Worm (Caenorhabditis elegans) whole organism, L4 larva: ENCODE data around the gene gmeb-1.

Source experiments
- F49E8.2 ChIP-seq: sonication (generic microtip); optimal IDR thresholded peaks from 2 replicates; lab custom pipeline; 2016; ENCODE audit warnings: missing compliant biosample characterization, mild to moderate bottlenecking, missing genetic modification characterization, borderline replicate concordance
- R02D3.7 ChIP-seq: fragments of 150-350 bp; sonication (generic microtip); optimal IDR thresholded peaks from 3 replicates; lab custom pipeline; 2014; ENCODE audit warnings: missing biosample characterization, missing genetic modification characterization
- T20F7.1 ChIP-seq: fragments of 200-800 bp; sonication (Bioruptor generic); optimal IDR thresholded peaks from 2 replicates; lab custom pipeline; 2018; ENCODE audit warnings: mild to moderate bottlenecking, missing genetic modification characterization, missing compliant biosample characterization
- T26A8.4 ChIP-seq: fragments of 200-800 bp; sonication (Bioruptor generic); IDR thresholded peaks from 2 replicates; pipeline ENCODE4 v1.3.6; 2022; ENCODE audit warnings: missing genetic modification characterization, missing compliant biosample characterization
- Y48G9A.11 ChIP-seq: fragments of 200-800 bp; sonication (Bioruptor generic); IDR thresholded peaks from 2 replicates; pipeline ENCODE4 v1.3.6; 2022; ENCODE audit warnings: missing genetic modification reagents, missing genetic modification characterization, missing compliant biosample characterization
- ZK337.2 ChIP-seq: fragments of 200-800 bp; sonication (Bioruptor generic); IDR thresholded peaks from 2 replicates; pipeline ENCODE4 v1.3.6; 2022; ENCODE audit warnings: missing genetic modification reagents, missing genetic modification characterization, missing compliant biosample characterization
- aha-1 ChIP-seq: fragments of 150-350 bp; peaks from one replicate; lab custom pipeline; 2014; ENCODE audit warnings: missing biosample characterization, missing genetic modification characterization
- ama-1 ChIP-seq: fragments of 150-350 bp; optimal IDR thresholded peaks from 2 replicates; lab custom pipeline; 2014; ENCODE audit warnings: inconsistent platforms, mixed read lengths
- arid-1 ChIP-seq: fragments of 200-800 bp; sonication (Bioruptor generic); conservative IDR thresholded peaks from 2 replicates; pipeline ENCODE4 v1.3.6; 2022; ENCODE audit warnings: missing genetic modification reagents, missing genetic modification characterization, missing compliant biosample characterization
- ceh-20 ChIP-seq: fragments of 200-800 bp; sonication (Bioruptor generic); IDR thresholded peaks from 2 replicates; pipeline ENCODE4 v1.3.6; 2022; ENCODE audit warnings: missing genetic modification reagents, missing genetic modification characterization, missing compliant biosample characterization
- ceh-28 ChIP-seq: fragments of 150-350 bp; optimal IDR thresholded peaks from 2 replicates; lab custom pipeline; 2014; ENCODE audit warnings: missing biosample characterization, missing genetic modification reagents, missing genetic modification characterization
- ceh-44 ChIP-seq: fragments of 200-800 bp; sonication (Bioruptor generic); IDR thresholded peaks from 2 replicates; pipeline ENCODE4 v1.3.6; 2022; ENCODE audit warnings: missing genetic modification reagents, missing genetic modification characterization, missing compliant biosample characterization
- ces-1 ChIP-seq: fragments of 150-350 bp; sonication (generic microtip); optimal IDR thresholded peaks from 4 replicates; lab custom pipeline; 2014; ENCODE audit warnings: missing biosample characterization, missing genetic modification reagents, missing genetic modification characterization
- ctbp-1 ChIP-seq: fragments of 200-800 bp; sonication (Bioruptor generic); IDR thresholded peaks from 2 replicates; pipeline ENCODE4 v1.3.6; 2022; ENCODE audit warnings: missing genetic modification reagents, missing genetic modification characterization, missing compliant biosample characterization
- daf-12 ChIP-seq: fragments of 150-350 bp; optimal IDR thresholded peaks from 2 replicates; lab custom pipeline; 2014; ENCODE audit warnings: missing biosample characterization, missing genetic modification reagents, missing genetic modification characterization
- daf-19 ChIP-seq: fragments of 200-800 bp; sonication (Bioruptor generic); conservative IDR thresholded peaks from 2 replicates; pipeline ENCODE4 v1.3.6; 2022; ENCODE audit warnings: missing genetic modification characterization, missing compliant biosample characterization
- dmd-6 ChIP-seq: fragments of 200-800 bp; sonication (Bioruptor generic); IDR thresholded peaks from 2 replicates; pipeline ENCODE4 v1.3.6; 2022; ENCODE audit warnings: missing genetic modification reagents, missing genetic modification characterization, missing compliant biosample characterization
- dpl-1 ChIP-seq: fragments of 150-350 bp; optimal IDR thresholded peaks from 2 replicates; lab custom pipeline; 2014; ENCODE audit warnings: missing biosample characterization, missing genetic modification reagents, missing genetic modification characterization
- duxl-1 ChIP-seq: sonication (generic microtip); optimal IDR thresholded peaks from 2 replicates; lab custom pipeline; 2016; ENCODE audit warnings: mild to moderate bottlenecking, missing genetic modification characterization, moderate library complexity, missing compliant biosample characterization; ENCODE audit not compliant: poor library complexity
- dve-1 ChIP-seq: sonication (generic microtip); optimal IDR thresholded peaks from 2 replicates; lab custom pipeline; 2017; ENCODE audit warnings: antibody characterized with exemption, mild to moderate bottlenecking, missing genetic modification characterization, missing compliant biosample characterization; ENCODE audit not compliant: insufficient read depth
- fkh-10 ChIP-seq: fragments of 150-350 bp; optimal IDR thresholded peaks from 2 replicates; lab custom pipeline; 2014; ENCODE audit warnings: missing biosample characterization, missing genetic modification reagents, missing genetic modification characterization
- fos-1 ChIP-seq: fragments of 150-350 bp; optimal IDR thresholded peaks from 2 replicates; lab custom pipeline; 2014; ENCODE audit warnings: missing biosample characterization, missing genetic modification characterization
- hif-1 ChIP-seq, 2 experiments: sonication (generic microtip); optimal IDR thresholded peaks; 2 replicates each; lab custom pipeline; 2016 to 2017; ENCODE audit warnings: missing compliant biosample characterization in 2 of 2, missing genetic modification characterization in 2 of 2, missing genetic modification reagents in 2 of 2, missing genotype in 2 of 2, mild to moderate bottlenecking in 1 of 2
- hlh-11 ChIP-seq: fragments of 200-800 bp; sonication (Bioruptor generic); optimal IDR thresholded peaks from 2 replicates; lab custom pipeline; 2018; ENCODE audit warnings: mild to moderate bottlenecking, missing genetic modification characterization, missing compliant biosample characterization
- hlh-30 ChIP-seq: sonication (generic microtip); optimal IDR thresholded peaks from 2 replicates; lab custom pipeline; 2017; ENCODE audit warnings: antibody characterized with exemption, mild to moderate bottlenecking, missing genetic modification characterization, missing compliant biosample characterization; ENCODE audit not compliant: insufficient read depth
- hmg-1.1 ChIP-seq: fragments of 200-800 bp; sonication (Bioruptor generic); IDR thresholded peaks from 2 replicates; pipeline ENCODE4 v1.3.6; 2022; ENCODE audit warnings: missing genetic modification reagents, missing genetic modification characterization, missing compliant biosample characterization
- lim-7 ChIP-seq: fragments of 200-800 bp; sonication (Bioruptor generic); IDR thresholded peaks from 2 replicates; pipeline ENCODE4 v1.3.6; 2022; ENCODE audit warnings: missing genetic modification characterization, missing compliant biosample characterization
- lin-13 ChIP-seq: fragments of 150-350 bp; optimal IDR thresholded peaks from 2 replicates; lab custom pipeline; 2014; ENCODE audit warnings: missing biosample characterization, missing genetic modification reagents, missing genetic modification characterization
- lin-15B ChIP-seq: fragments of 150-350 bp; sonication (generic microtip); optimal IDR thresholded peaks from 3 replicates; lab custom pipeline; 2014; ENCODE audit warnings: missing biosample characterization, missing genetic modification characterization
- lin-29 ChIP-seq: fragments of 200-800 bp; sonication (Bioruptor generic); IDR thresholded peaks from 2 replicates; pipeline ENCODE4 v1.3.6; 2022; ENCODE audit warnings: missing genetic modification reagents, missing genetic modification characterization, missing compliant biosample characterization
- lin-38 ChIP-seq: fragments of 200-800 bp; sonication (Bioruptor generic); IDR thresholded peaks from 2 replicates; pipeline ENCODE4 v1.3.6; 2022; ENCODE audit warnings: missing genetic modification reagents, missing genetic modification characterization, missing compliant biosample characterization
- lir-3 ChIP-seq: sonication (generic microtip); optimal IDR thresholded peaks from 2 replicates; lab custom pipeline; 2016; ENCODE audit warnings: mild to moderate bottlenecking, missing genetic modification characterization, missing compliant biosample characterization
- madf-5 ChIP-seq, 2 experiments: fragments of 200-800 bp; sonication (Bioruptor generic); IDR thresholded peaks; 2 replicates each; pipeline ENCODE4 v1.3.6; 2022; ENCODE audit warnings: missing compliant biosample characterization in 2 of 2, missing genetic modification characterization in 2 of 2
- mdt-29 ChIP-seq: fragments of 200-800 bp; sonication (Bioruptor generic); IDR thresholded peaks from 2 replicates; pipeline ENCODE4 v1.3.6; 2022; ENCODE audit warnings: missing genetic modification reagents, missing genetic modification characterization, missing compliant biosample characterization
- mxl-3 ChIP-seq: fragments of 200-800 bp; sonication (Bioruptor generic); optimal IDR thresholded peaks from 2 replicates; lab custom pipeline; 2018; ENCODE audit warnings: mild to moderate bottlenecking, missing genetic modification characterization, missing compliant biosample characterization
- nhr-102 ChIP-seq: sonication (generic microtip); optimal IDR thresholded peaks from 2 replicates; lab custom pipeline; 2016; ENCODE audit warnings: mild to moderate bottlenecking, missing genetic modification characterization, moderate library complexity, missing compliant biosample characterization
- nhr-111 ChIP-seq: fragments of 200-800 bp; sonication (Bioruptor generic); optimal IDR thresholded peaks from 2 replicates; lab custom pipeline; 2018; ENCODE audit warnings: mild to moderate bottlenecking, missing genetic modification characterization, missing compliant biosample characterization
- nhr-28 ChIP-seq: fragments of 150-350 bp; optimal IDR thresholded peaks from 2 replicates; lab custom pipeline; 2014; ENCODE audit warnings: missing biosample characterization, missing genetic modification characterization
- nhr-41 ChIP-seq: fragments of 200-800 bp; sonication (Bioruptor generic); IDR thresholded peaks from 2 replicates; pipeline ENCODE4 v1.3.6; 2022; ENCODE audit warnings: missing genetic modification reagents, missing genetic modification characterization, missing compliant biosample characterization
- nhr-6 ChIP-seq: fragments of 150-350 bp; optimal IDR thresholded peaks from 2 replicates; lab custom pipeline; 2014; ENCODE audit warnings: missing biosample characterization, missing genetic modification characterization
- pha-4 ChIP-seq, 2 experiments: fragments of 150-350 bp in 1 of 2; fragments of 200-800 bp in 1 of 2; sonication (Bioruptor generic) in 1 of 2; IDR thresholded peaks in 1 of 2; optimal IDR thresholded peaks in 1 of 2; 2 replicates each; pipeline versions ENCODE4 v1.3.6 to Lab custom; 2014 to 2022; ENCODE audit warnings: missing genetic modification characterization in 2 of 2, missing genetic modification reagents in 2 of 2, missing biosample characterization in 1 of 2, missing compliant biosample characterization in 1 of 2
- sdz-12 ChIP-seq: fragments of 200-800 bp; sonication (Bioruptor generic); optimal IDR thresholded peaks from 2 replicates; lab custom pipeline; 2018; ENCODE audit warnings: mild to moderate bottlenecking, missing genetic modification characterization, missing compliant biosample characterization
- snpc-1.2 ChIP-seq: fragments of 200-800 bp; sonication (Bioruptor generic); IDR thresholded peaks from 2 replicates; pipeline ENCODE4 v1.3.6; 2022; ENCODE audit warnings: missing genetic modification reagents, missing genetic modification characterization, missing compliant biosample characterization
- snpc-4 ChIP-seq: fragments of 150-350 bp; optimal IDR thresholded peaks from 2 replicates; lab custom pipeline; 2014; ENCODE audit warnings: missing biosample characterization, missing genetic modification characterization
- unc-130 ChIP-seq: sonication (generic microtip); optimal IDR thresholded peaks from 2 replicates; lab custom pipeline; 2016; ENCODE audit warnings: missing genetic modification reagents, missing genetic modification characterization, missing compliant biosample characterization
- vab-7 ChIP-seq: fragments of 200-800 bp; sonication (Bioruptor generic); IDR thresholded peaks from 2 replicates; pipeline ENCODE4 v1.3.6; 2022; ENCODE audit warnings: missing genetic modification reagents, missing genetic modification characterization, missing compliant biosample characterization
- zip-2 ChIP-seq: fragments of 150-350 bp; optimal IDR thresholded peaks from 2 replicates; lab custom pipeline; 2014; ENCODE audit warnings: missing biosample characterization, missing genetic modification characterization
- ztf-11 ChIP-seq: fragments of 150-350 bp; optimal IDR thresholded peaks from 2 replicates; lab custom pipeline; 2014; ENCODE audit warnings: missing biosample characterization, missing genetic modification characterization
- ztf-7 ChIP-seq: fragments of 150-350 bp; optimal IDR thresholded peaks from 2 replicates; lab custom pipeline; 2014; ENCODE audit warnings: missing biosample characterization, missing genetic modification characterization

gmeb-1 gene

ce11 chrII:41914-42313 lies 22.6 kb downstream of the gmeb-1 start, which contains the start of gene F23F1.10:
F23F1.10 (minus strand) TSS chrII:41982.
- TF ChIP-seq nhr-102 (tag; lab: Kevin White, UChicago) (peak; percentile 13), arid-1 (GFP tag; lab: Robert Waterston, UW) (no peak), T20F7.1 (GFP tag; lab: Kevin White, UChicago) (peak; percentile 14), pha-4 (GFP tag; IDR thresholded peaks at IDR 0.05; lab: Robert Waterston, UW) (peak; percentile 35; the same call in 1 of the 2 replicates), pha-4 (tag; optimal IDR thresholded peaks at IDR 0.05; lab: Kevin White, UChicago) (no peak), lin-38 (peak; percentile 58), lin-29 (GFP tag; lab: Robert Waterston, UW) (no peak)

ce11 chrII:43640-44039 lies 24.3 kb downstream of the gmeb-1 start, which contains the start of gene nfyc-1:
nfyc-1 (plus strand) TSS chrII:43907.
- TF ChIP-seq daf-12 (no peak), Y48G9A.11 (no peak), fkh-10 (GFP tag; lab: Kevin White, UChicago) (peak; percentile 20), dmd-6 (no peak), snpc-4 (tag; lab: Kevin White, UChicago) (no peak), lir-3 (tag; lab: Kevin White, UChicago) (no peak), ceh-44 (GFP tag; lab: Robert Waterston, UW) (no peak), ztf-11 (tag; lab: Kevin White, UChicago) (no peak), lin-15B (tag; lab: Kevin White, UChicago) (no peak), ama-1 (lab: Kevin White, UChicago) (peak; percentile 22), vab-7 (GFP tag; lab: Robert Waterston, UW) (no peak), hif-1 (tag; optimal IDR thresholded peaks at IDR 0.05; lab: Kevin White, UChicago) (peak in 1 of 2 experiments; percentile 5), zip-2 (tag; lab: Kevin White, UChicago) (no peak), mxl-3 (no peak), mdt-29 (GFP tag; lab: Robert Waterston, UW) (no peak), nhr-41 (GFP tag; lab: Robert Waterston, UW) (no peak), dpl-1 (GFP tag; lab: Kevin White, UChicago) (peak; percentile 66), hlh-11 (tag; lab: Kevin White, UChicago) (no peak), ZK337.2 (GFP tag; lab: Robert Waterston, UW) (no peak), aha-1 (no peak), sdz-12 (GFP tag; lab: Kevin White, UChicago) (no peak), daf-19 (GFP tag; lab: Robert Waterston, UW) (no peak), madf-5 (GFP tag; IDR thresholded peaks at IDR 0.05; lab: Robert Waterston, UW) (no peak), ceh-28 (tag; lab: Kevin White, UChicago) (no peak), duxl-1 (peak; percentile 7), ztf-7 (tag; lab: Kevin White, UChicago) (peak; percentile 0), unc-130 (GFP tag; lab: Kevin White, UChicago) (no peak), nhr-102 (tag; lab: Kevin White, UChicago) (no peak), R02D3.7 (tag; lab: Kevin White, UChicago) (no peak), lim-7 (GFP tag; lab: Robert Waterston, UW) (no peak), ces-1 (no peak), hmg-1.1 (GFP tag; lab: Robert Waterston, UW) (peak; percentile 52; the same call in 1 of the 2 replicates), snpc-1.2 (GFP tag; lab: Robert Waterston, UW) (no peak), hlh-30 (tag; lab: Kevin White, UChicago) (peak; percentile 34), fos-1 (tag; lab: Kevin White, UChicago) (no peak), nhr-28 (tag; lab: Kevin White, UChicago) (peak; percentile 51), nhr-6 (tag; lab: Kevin White, UChicago) (no peak), ceh-20 (no peak), nhr-111 (no peak), lin-13 (GFP tag; lab: Kevin White, UChicago) (peak; percentile 63), T26A8.4 (GFP tag; lab: Robert Waterston, UW) (no peak), F49E8.2 (tag; lab: Kevin White, UChicago) (no peak), ctbp-1 (no peak), dve-1 (tag; lab: Kevin White, UChicago) (peak; percentile 60)
